Worm (Caenorhabditis elegans): ENCODE results near the gene F21D9.3.

F21D9.3 gene

DNA sequence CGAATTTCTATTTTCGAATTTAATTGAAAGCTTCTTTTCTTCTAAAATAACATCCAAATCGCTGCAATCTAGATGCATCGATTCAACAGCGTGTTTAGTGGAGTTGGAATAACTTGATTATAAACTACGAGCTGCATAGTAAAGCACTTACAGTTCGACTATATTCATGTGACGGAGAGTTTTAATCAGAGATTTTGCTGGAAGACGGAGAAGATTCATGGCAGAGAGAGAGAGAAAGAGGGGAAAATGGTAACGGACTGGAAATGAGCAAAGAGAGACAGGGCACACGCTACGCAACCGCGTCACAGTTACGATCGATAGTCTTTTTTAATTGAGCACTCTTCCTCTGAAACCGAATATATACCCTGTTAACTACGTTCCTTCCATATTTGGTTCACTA lies 24.1 kb downstream of the F21D9.3 start, which contains the start of gene fbxb-116:
Gene fbxb-116 (plus strand): TSS at position 301 of the 400 bp plus-strand sequence.
- no peak for TF ChIP-seq lsy-12 (tag; optimal IDR thresholded peaks at IDR 0.05)
- no peak for TF ChIP-seq fkh-2 (tag; optimal IDR thresholded peaks at IDR 0.05)
- no peak for TF ChIP-seq unc-39 (tag; optimal IDR thresholded peaks at IDR 0.05)
- TF ChIP-seq tbx-2 (tag; optimal IDR thresholded peaks at IDR 0.05): no peak
- TF ChIP-seq lin-39 (tag; optimal IDR thresholded peaks at IDR 0.05): no peak
- TF ChIP-seq nhr-25 (tag; optimal IDR thresholded peaks at IDR 0.05): no peak
- no peak for TF ChIP-seq nhr-76 (tag; optimal IDR thresholded peaks at IDR 0.05)
- no peak for TF ChIP-seq unc-62 (GFP tag; optimal IDR thresholded peaks at IDR 0.05)
- no peak for TF ChIP-seq ceh-9 (tag; optimal IDR thresholded peaks at IDR 0.05)
- no peak for TF ChIP-seq elt-3 (tag; optimal IDR thresholded peaks at IDR 0.05)
- no peak for TF ChIP-seq ceh-28 (tag; optimal IDR thresholded peaks at IDR 0.05)
- no peak for TF ChIP-seq lin-15B (tag; optimal IDR thresholded peaks at IDR 0.05)
- TF ChIP-seq R02D3.7 (tag; optimal IDR thresholded peaks at IDR 0.05): no peak
- TF ChIP-seq snpc-4 (tag; optimal IDR thresholded peaks at IDR 0.05): no peak
- no peak for TF ChIP-seq pha-4 (tag; optimal IDR thresholded peaks at IDR 0.05)
- TF ChIP-seq nhr-28 (tag; optimal IDR thresholded peaks at IDR 0.05): no peak
- TF ChIP-seq ztf-11 (tag; optimal IDR thresholded peaks at IDR 0.05): no peak
- TF ChIP-seq elt-2 (tag; optimal IDR thresholded peaks at IDR 0.05): no peak
- TF ChIP-seq nhr-11 (tag; optimal IDR thresholded peaks at IDR 0.05): no peak
- TF ChIP-seq jun-1 (tag; optimal IDR thresholded peaks at IDR 0.05): no peak

- TF ChIP-seq ceh-16 (tag; optimal IDR thresholded peaks at IDR 0.05) (no peak), nhr-28 (tag; optimal IDR thresholded peaks at IDR 0.05) (no peak), sea-2 (GFP tag; optimal IDR thresholded peaks at IDR 0.05) (no peak), egl-5 (tag; optimal IDR thresholded peaks at IDR 0.05) (no peak), nhr-77 (tag; optimal IDR thresholded peaks at IDR 0.05) (no peak), fkh-10 (GFP tag; optimal IDR thresholded peaks at IDR 0.05) (no peak)
Measured at ce11 chrV:19231167-19231566, 26.4 kb downstream of the F21D9.3 start.

DNA sequence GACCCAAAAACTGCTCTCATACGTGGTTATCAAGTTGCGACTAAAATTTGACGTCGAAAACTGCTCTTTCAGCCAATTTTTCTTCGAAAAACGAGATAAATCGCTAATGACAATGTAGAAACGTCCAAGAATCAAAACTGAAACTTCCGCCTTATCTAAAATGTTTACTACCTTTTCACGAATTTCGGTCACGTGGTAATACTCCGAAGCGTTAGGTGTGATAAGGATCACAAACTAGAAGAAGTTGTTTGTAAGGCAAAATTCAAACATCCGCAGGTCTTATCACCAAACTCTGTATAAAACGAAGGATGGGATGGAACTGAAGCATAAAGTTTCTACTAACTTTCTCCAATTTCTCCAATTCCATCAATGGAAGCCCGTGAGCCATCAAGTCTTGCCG lies 27.1 kb downstream of the F21D9.3 start, which contains the start of gene sqst-3:
Gene sqst-3 (plus strand): TSS at position 370 of the 400 bp plus-strand sequence.
- TF ChIP-seq elt-3 (tag; optimal IDR thresholded peaks at IDR 0.05) (no peak), fkh-2 (tag; optimal IDR thresholded peaks at IDR 0.05) (no peak), nfya-1 (tag; optimal IDR thresholded peaks at IDR 0.05; ENCODE audit: insufficient read depth) (no peak), daf-12 (tag; optimal IDR thresholded peaks at IDR 0.05) (no peak), ceh-28 (tag; optimal IDR thresholded peaks at IDR 0.05) (no peak), elt-2 (tag; optimal IDR thresholded peaks at IDR 0.05) (peak; percentile 53)

DNA sequence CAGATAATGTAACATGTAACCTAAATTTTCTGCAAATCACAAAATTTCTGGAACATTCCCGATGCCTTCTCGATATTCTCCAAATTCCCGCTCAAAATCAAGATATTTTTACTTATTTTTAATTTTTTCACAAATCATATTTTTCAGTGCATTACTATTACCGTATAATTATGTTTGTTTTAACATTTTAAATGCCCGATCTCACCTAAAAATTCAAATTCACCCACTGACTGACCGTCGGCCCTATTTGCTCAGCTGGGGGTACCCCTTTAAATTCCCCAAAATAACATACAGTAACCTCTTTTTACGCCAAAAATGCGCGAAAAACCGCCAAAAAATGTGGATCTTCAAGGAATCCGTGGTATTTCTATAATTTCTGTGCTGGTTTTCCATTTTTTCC lies 39.9 kb downstream of the F21D9.3 start, which contains the start of gene oac-49:
Gene oac-49 (plus strand): TSS at position 301 of the 400 bp plus-strand sequence.
- TF ChIP-seq elt-1 (tag; optimal IDR thresholded peaks at IDR 0.05) (no peak), pha-4 (tag; optimal IDR thresholded peaks at IDR 0.05) (no peak), pqm-1 (tag; optimal IDR thresholded peaks at IDR 0.05) (no peak), ceh-16 (tag; optimal IDR thresholded peaks at IDR 0.05) (no peak), fkh-10 (GFP tag; optimal IDR thresholded peaks at IDR 0.05) (no peak), unc-62 (GFP tag; optimal IDR thresholded peaks at IDR 0.05) (no peak), lin-15B (tag; optimal IDR thresholded peaks at IDR 0.05) (no peak)

- TF ChIP-seq nhr-25 (tag; optimal IDR thresholded peaks at IDR 0.05): no peak
- TF ChIP-seq hmg-11 (tag; optimal IDR thresholded peaks at IDR 0.05): no peak
- TF ChIP-seq R02D3.7 (tag; optimal IDR thresholded peaks at IDR 0.05): no peak
- TF ChIP-seq lin-15B (tag; optimal IDR thresholded peaks at IDR 0.05): no peak
- no peak for TF ChIP-seq fkh-2 (tag; optimal IDR thresholded peaks at IDR 0.05)
- TF ChIP-seq sea-2 (GFP tag; optimal IDR thresholded peaks at IDR 0.05): no peak
- TF ChIP-seq pqm-1 (tag; optimal IDR thresholded peaks at IDR 0.05): peak; percentile 56
- no peak for TF ChIP-seq nfya-1 (tag; optimal IDR thresholded peaks at IDR 0.05; ENCODE audit: insufficient read depth)
- no peak for TF ChIP-seq ceh-16 (tag; optimal IDR thresholded peaks at IDR 0.05)
- no peak for TF ChIP-seq snpc-4 (tag; optimal IDR thresholded peaks at IDR 0.05)
- TF ChIP-seq nhr-77 (tag; optimal IDR thresholded peaks at IDR 0.05): no peak
- peak; percentile 47 for TF ChIP-seq pha-4 (tag; optimal IDR thresholded peaks at IDR 0.05)
- TF ChIP-seq elt-2 (tag; optimal IDR thresholded peaks at IDR 0.05): peak; percentile 59
- TF ChIP-seq elt-1 (tag; optimal IDR thresholded peaks at IDR 0.05): no peak
Measured at ce11 chrV:19217104-19217503, 40.4 kb downstream of the F21D9.3 start, which contains the start of gene srr-2. TSS of gene srr-2 (minus strand) at chrV:19217176.

DNA sequence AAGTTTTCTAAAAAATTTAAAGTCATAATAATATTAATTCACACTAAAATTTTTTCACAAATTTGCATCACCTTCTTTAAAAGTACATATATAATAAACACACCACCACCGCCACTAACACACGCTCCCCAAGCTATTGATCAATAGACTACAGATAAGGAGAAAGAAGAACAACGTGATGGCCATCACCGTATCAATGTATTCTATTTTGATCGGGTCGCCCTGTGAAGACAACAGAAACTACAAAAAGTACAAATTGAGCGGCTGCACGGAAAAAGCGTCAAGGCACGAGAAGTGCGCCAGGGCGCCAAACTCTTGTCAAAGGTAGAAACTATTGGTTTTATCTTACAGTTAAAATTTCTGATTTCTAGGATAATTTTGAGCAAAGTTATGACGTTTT lies 45.2 kb downstream of the F21D9.3 start:
- TF ChIP-seq unc-62 (GFP tag; optimal IDR thresholded peaks at IDR 0.05) (no peak), nhr-11 (tag; optimal IDR thresholded peaks at IDR 0.05) (no peak), zag-1 (tag; optimal IDR thresholded peaks at IDR 0.05) (no peak), fos-1 (tag; optimal IDR thresholded peaks at IDR 0.05) (no peak), nhr-12 (tag; optimal IDR thresholded peaks at IDR 0.05) (no peak), nhr-67 (tag; optimal IDR thresholded peaks at IDR 0.05) (no peak), hmg-11 (tag; optimal IDR thresholded peaks at IDR 0.05) (no peak), nhr-23 (tag; optimal IDR thresholded peaks at IDR 0.05) (peak; percentile 0), ama-1 (optimal IDR thresholded peaks at IDR 0.05) (no peak), ceh-16 (tag; optimal IDR thresholded peaks at IDR 0.05) (no peak), snpc-4 (tag; optimal IDR thresholded peaks at IDR 0.05) (no peak), ztf-11 (tag; optimal IDR thresholded peaks at IDR 0.05) (no peak), egl-27 (tag; optimal IDR thresholded peaks at IDR 0.05) (no peak), ceh-9 (tag; optimal IDR thresholded peaks at IDR 0.05) (no peak), ceh-82 (tag; optimal IDR thresholded peaks at IDR 0.05) (no peak), fkh-10 (GFP tag; optimal IDR thresholded peaks at IDR 0.05) (no peak), nhr-25 (tag; optimal IDR thresholded peaks at IDR 0.05) (no peak), lin-39 (tag; optimal IDR thresholded peaks at IDR 0.05) (no peak), ceh-28 (tag; optimal IDR thresholded peaks at IDR 0.05) (no peak), nfya-1 (tag; optimal IDR thresholded peaks at IDR 0.05; ENCODE audit: insufficient read depth) (no peak), pqm-1 (tag; optimal IDR thresholded peaks at IDR 0.05) (peak; percentile 86), egl-5 (tag; optimal IDR thresholded peaks at IDR 0.05) (no peak), mdl-1 (tag; optimal IDR thresholded peaks at IDR 0.05) (no peak), tbx-2 (tag; optimal IDR thresholded peaks at IDR 0.05) (no peak)
